Fruit fly (Drosophila melanogaster) whole organism, prepupa: ENCODE results near the gene CG45154.

Experiments used
- CG11762 ChIP-seq: fragments of 200-800 bp; sonication (Bioruptor generic); optimal IDR thresholded peaks from 3 replicates; lab custom pipeline; 2016; ENCODE audit warnings: missing biosample characterization, missing genetic modification characterization; ENCODE audit not compliant: insufficient read depth
- CG31627 ChIP-seq: fragments of 200-800 bp; sonication (Bioruptor generic); optimal IDR thresholded peaks from 3 replicates; lab custom pipeline; 2016; ENCODE audit warnings: missing biosample characterization, missing genetic modification characterization
- CG6792 ChIP-seq: fragments of 200-800 bp; sonication (Bioruptor generic); optimal IDR thresholded peaks from 3 replicates; lab custom pipeline; 2016; ENCODE audit warnings: missing biosample characterization, missing genetic modification characterization
- CG8119 ChIP-seq: fragments of 200-800 bp; sonication (Bioruptor generic); IDR thresholded peaks from 3 replicates; pipeline ENCODE4 v1.3.6; 2022; ENCODE audit warnings: missing biosample characterization, missing genetic modification characterization
- CG8632 ChIP-seq: fragments of 200-800 bp; sonication (Bioruptor generic); optimal IDR thresholded peaks from 3 replicates; lab custom pipeline; 2016; ENCODE audit warnings: missing biosample characterization, missing genetic modification characterization
- Hr39 ChIP-seq: fragments of 200-800 bp; sonication (Bioruptor generic); optimal IDR thresholded peaks from 2 replicates; lab custom pipeline; 2016; ENCODE audit warnings: missing biosample characterization, missing genetic modification characterization
- Smox ChIP-seq: fragments of 200-800 bp; sonication (Bioruptor generic); optimal IDR thresholded peaks from 3 replicates; lab custom pipeline; 2016; ENCODE audit warnings: missing biosample characterization, missing genetic modification characterization
- fkh ChIP-seq: fragments of 200-800 bp; sonication (Bioruptor generic); optimal IDR thresholded peaks from 3 replicates; lab custom pipeline; 2017; ENCODE audit warnings: missing biosample characterization, mild to moderate bottlenecking, missing genetic modification characterization, moderate library complexity
- svp ChIP-seq: fragments of 200-800 bp; sonication (Bioruptor generic); peaks from one replicate; lab custom pipeline; 2016; ENCODE audit warnings: missing biosample characterization, missing genetic modification characterization

- TF ChIP-seq Smox (no peak), CG11762 (GFP tag; lab: Kevin White, UChicago) (no peak), CG8632 (no peak), Hr39 (GFP tag; lab: Kevin White, UChicago) (no peak), CG8119 (no peak), CG6792 (GFP tag; lab: Kevin White, UChicago) (no peak), fkh (no peak), svp (GFP tag; lab: Kevin White, UChicago) (no peak), CG31627 (GFP tag; lab: Kevin White, UChicago) (no peak)
Observed at dm6 chrX:21126790-21127189, 20.1 kb downstream of the CG45154 start.
